Fruit fly (Drosophila melanogaster): Measurements from ENCODE around the gene Shab.

Gene Shab

DNA sequence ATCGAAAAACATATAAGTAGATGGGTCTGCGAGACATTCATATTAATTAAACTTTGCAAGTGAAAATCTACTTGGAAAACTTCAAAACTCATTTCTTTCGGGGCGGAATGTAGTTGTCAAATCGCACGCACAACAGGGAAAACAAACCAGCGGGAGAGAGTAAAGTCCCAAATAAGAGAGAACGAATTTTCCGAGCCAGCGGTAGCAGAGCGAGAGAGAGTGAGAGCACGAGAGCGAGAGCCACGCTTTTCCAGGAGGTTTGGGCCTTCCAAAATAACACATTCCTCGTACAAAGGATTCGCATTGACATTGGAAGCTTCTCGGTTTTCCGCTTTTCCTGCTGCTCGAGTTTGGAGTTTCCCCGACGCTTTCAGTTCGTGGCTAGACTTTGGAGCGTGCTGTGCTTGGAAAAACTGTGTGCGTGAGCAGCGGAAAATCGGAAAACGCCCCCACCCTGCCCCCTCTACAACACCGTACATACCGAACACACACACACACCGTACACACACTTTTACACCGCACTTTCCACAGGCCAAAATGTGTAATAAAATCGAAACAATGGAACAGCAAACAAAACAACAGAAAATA is 1.6 kb downstream of the Shab start:
- TF ChIP-seq Opbp (GFP tag; IDR thresholded peaks at IDR 0.05; ENCODE audit: partially characterized antibody) (no peak), Trl (optimal IDR thresholded peaks at IDR 0.05) (peak; percentile 70 to 87), Trl (GFP tag; optimal IDR thresholded peaks at IDR 0.05) (no peak), Dll (GFP tag; IDR thresholded peaks at IDR 0.05; ENCODE audit: partially characterized antibody) (no peak), CG30020 (tag; optimal IDR thresholded peaks at IDR 0.05) (no peak), D (optimal IDR thresholded peaks at IDR 0.05) (no peak), D (GFP tag; optimal IDR thresholded peaks at IDR 0.05) (no peak), disco-r (GFP tag; optimal IDR thresholded peaks at IDR 0.05) (no peak), z (GFP tag; IDR thresholded peaks at IDR 0.05) (no peak), CG14050 (GFP tag; IDR thresholded peaks at IDR 0.05) (no peak), HmgD (GFP tag; optimal IDR thresholded peaks at IDR 0.05) (no peak), CG2199 (GFP tag; IDR thresholded peaks at IDR 0.05) (no peak), cg (GFP tag; optimal IDR thresholded peaks at IDR 0.05) (peak; percentile 8), CG18764 (GFP tag; optimal IDR thresholded peaks at IDR 0.05) (no peak), B-H1 (GFP tag; IDR thresholded peaks at IDR 0.05) (no peak), Med (GFP tag) (peak; percentile 38), CG13624 (GFP tag; optimal IDR thresholded peaks at IDR 0.05) (no peak), Chrac-16 (GFP tag; optimal IDR thresholded peaks at IDR 0.05) (no peak), Hand (GFP tag; optimal IDR thresholded peaks at IDR 0.05) (peak; percentile 1), ind (GFP tag; optimal IDR thresholded peaks at IDR 0.05) (no peak), Kr (GFP tag; optimal IDR thresholded peaks at IDR 0.05) (no peak), az2 (GFP tag; optimal IDR thresholded peaks at IDR 0.05) (no peak), Meics (GFP tag; optimal IDR thresholded peaks at IDR 0.05) (no peak), CG16779 (GFP tag; IDR thresholded peaks at IDR 0.05) (peak; percentile 72), unc-4 (GFP tag; IDR thresholded peaks at IDR 0.05; ENCODE audit: partially characterized antibody) (no peak), Poxn (GFP tag; IDR thresholded peaks at IDR 0.05) (no peak), ftz-f1 (GFP tag; optimal IDR thresholded peaks at IDR 0.05) (no peak), CG14667 (GFP tag; IDR thresholded peaks at IDR 0.05) (no peak), ttk (GFP tag; IDR thresholded peaks at IDR 0.05) (no peak), CG6254 (GFP tag; optimal IDR thresholded peaks at IDR 0.05) (no peak), CG1832 (GFP tag; optimal IDR thresholded peaks at IDR 0.05) (no peak), CG14710 (tag; optimal IDR thresholded peaks at IDR 0.05) (no peak), Rx (GFP tag; IDR thresholded peaks at IDR 0.05) (no peak), Elba2 (GFP tag; optimal IDR thresholded peaks at IDR 0.05) (no peak), pho (GFP tag; optimal IDR thresholded peaks at IDR 0.05) (no peak), Asciz (GFP tag; optimal IDR thresholded peaks at IDR 0.05) (no peak), CG12071 (GFP tag; optimal IDR thresholded peaks at IDR 0.05) (no peak), CG13424 (tag; optimal IDR thresholded peaks at IDR 0.05) (no peak), CG8944 (GFP tag; optimal IDR thresholded peaks at IDR 0.05) (no peak), CHES-1-like (GFP tag; optimal IDR thresholded peaks at IDR 0.05) (no peak), CG15601 (tag; optimal IDR thresholded peaks at IDR 0.05) (no peak), CG17568 (GFP tag; optimal IDR thresholded peaks at IDR 0.05) (no peak), Aef1 (GFP tag; IDR thresholded peaks at IDR 0.05) (no peak), pzg (GFP tag; optimal IDR thresholded peaks at IDR 0.05) (no peak), Hr3 (GFP tag; optimal IDR thresholded peaks at IDR 0.05) (no peak), pum (GFP tag; optimal IDR thresholded peaks at IDR 0.05) (no peak), CG7786 (GFP tag; optimal IDR thresholded peaks at IDR 0.05) (no peak), CG13894 (tag; optimal IDR thresholded peaks at IDR 0.05) (peak; percentile 20), pros (GFP tag; optimal IDR thresholded peaks at IDR 0.05) (no peak), Ravus (GFP tag; IDR thresholded peaks at IDR 0.05) (no peak), CG14441 (GFP tag; IDR thresholded peaks at IDR 0.05) (no peak), sob (GFP tag; IDR thresholded peaks at IDR 0.05) (no peak)

Measured in whole organism, embryonic.